Worm (Caenorhabditis elegans) whole organism, early embryonic: ENCODE measurements around the gene nhr-192.

Experiments used
- B0310.2 ChIP-seq: sonication (generic microtip); optimal IDR thresholded peaks from 2 replicates; lab custom pipeline; 2016; ENCODE audit warnings: mild to moderate bottlenecking, missing genetic modification characterization, missing compliant biosample characterization
- F13C5.2 ChIP-seq: sonication (generic microtip); optimal IDR thresholded peaks from 2 replicates; lab custom pipeline; 2017; ENCODE audit warnings: mild to moderate bottlenecking, missing genetic modification characterization, inconsistent platforms, missing compliant biosample characterization
- aly-1 ChIP-seq: sonication (generic microtip); optimal IDR thresholded peaks from 2 replicates; lab custom pipeline; 2016; ENCODE audit warnings: missing genetic modification characterization, missing compliant biosample characterization
- ama-1 ChIP-seq: fragments of 150-350 bp; optimal IDR thresholded peaks from 2 replicates; lab custom pipeline; 2014
- ceh-13 ChIP-seq: fragments of 200-800 bp; sonication (Bioruptor generic); optimal IDR thresholded peaks from 2 replicates; lab custom pipeline; 2018; ENCODE audit warnings: mild to moderate bottlenecking, missing genetic modification characterization, missing compliant biosample characterization
- ceh-36 ChIP-seq: sonication (generic microtip); optimal IDR thresholded peaks from 2 replicates; lab custom pipeline; 2016; ENCODE audit warnings: missing genetic modification characterization, inconsistent platforms, missing compliant biosample characterization
- ets-7 ChIP-seq: sonication (generic microtip); optimal IDR thresholded peaks from 2 replicates; lab custom pipeline; 2016; ENCODE audit warnings: missing genotype, missing genetic modification characterization, missing compliant biosample characterization
- flt-1 ChIP-seq: fragments of 200-800 bp; sonication (Bioruptor generic); IDR thresholded peaks from 2 replicates; pipeline ENCODE4 v1.3.6; 2022; ENCODE audit warnings: missing genetic modification characterization, missing compliant biosample characterization
- hmbx-1 ChIP-seq: sonication (generic microtip); optimal IDR thresholded peaks from 2 replicates; lab custom pipeline; 2016; ENCODE audit warnings: mild to moderate bottlenecking, missing genetic modification characterization, missing compliant biosample characterization
- hmg-4 ChIP-seq: fragments of 200-800 bp; sonication (Bioruptor generic); optimal IDR thresholded peaks from 2 replicates; lab custom pipeline; 2018; ENCODE audit warnings: mild to moderate bottlenecking, missing genetic modification characterization, missing compliant biosample characterization
- hnd-1 ChIP-seq: sonication (generic microtip); optimal IDR thresholded peaks from 2 replicates; lab custom pipeline; 2016; ENCODE audit warnings: missing genetic modification characterization, missing compliant biosample characterization
- pes-1 ChIP-seq: fragments of 200-800 bp; sonication (Bioruptor generic); IDR thresholded peaks from 2 replicates; pipeline ENCODE4 v1.3.6; 2022; ENCODE audit warnings: missing genetic modification reagents, missing genetic modification characterization, missing compliant biosample characterization
- scrt-1 ChIP-seq: fragments of 200-800 bp; sonication (Bioruptor generic); IDR thresholded peaks from 2 replicates; pipeline ENCODE4 v1.3.6; 2022; ENCODE audit warnings: missing genetic modification characterization, missing compliant biosample characterization
- sea-1 ChIP-seq: fragments of 200-800 bp; sonication (Bioruptor generic); conservative IDR thresholded peaks from 2 replicates; pipeline ENCODE4 v1.3.6; 2022; ENCODE audit warnings: missing genetic modification characterization, missing compliant biosample characterization
- tbx-11 ChIP-seq: fragments of 200-800 bp; sonication (Bioruptor generic); IDR thresholded peaks from 2 replicates; pipeline ENCODE4 v1.3.6; 2022; ENCODE audit warnings: missing genetic modification characterization, missing compliant biosample characterization
- tbx-37 ChIP-seq: fragments of 200-800 bp; sonication (Bioruptor generic); conservative IDR thresholded peaks from 2 replicates; pipeline ENCODE4 v1.3.6; 2022; ENCODE audit warnings: missing genetic modification reagents, missing genetic modification characterization, missing compliant biosample characterization
- tra-4 ChIP-seq: sonication (generic microtip); optimal IDR thresholded peaks from 2 replicates; lab custom pipeline; 2017; ENCODE audit warnings: missing genetic modification characterization, missing compliant biosample characterization

The nhr-192 gene

ce11 chrV:10090461-10090860 lies 20.0 kb upstream of the nhr-192 start, which contains the start of gene R04B5.7:
Gene R04B5.7 (minus strand): TSS chrV:10090561.
- TF ChIP-seq hmbx-1 (tag; lab: Kevin White, UChicago) = no peak
- TF ChIP-seq B0310.2 (tag; lab: Kevin White, UChicago) = no peak
- TF ChIP-seq scrt-1 (GFP tag; lab: Robert Waterston, UW) = no peak
- no peak for TF ChIP-seq tbx-11 (GFP tag; lab: Robert Waterston, UW)
- TF ChIP-seq ets-7 (tag; lab: Kevin White, UChicago) = no peak
- no peak for TF ChIP-seq flt-1 (GFP tag; lab: Robert Waterston, UW)
- TF ChIP-seq tbx-37 (GFP tag; lab: Robert Waterston, UW) = no peak
- no peak for TF ChIP-seq ama-1 (lab: Kevin White, UChicago)
- no peak for TF ChIP-seq sea-1
- TF ChIP-seq pes-1 (GFP tag; lab: Robert Waterston, UW) = no peak
- no peak for TF ChIP-seq ceh-13 (GFP tag; lab: Kevin White, UChicago)
- TF ChIP-seq hnd-1 (tag; lab: Kevin White, UChicago) = no peak
- TF ChIP-seq F13C5.2 (tag; lab: Kevin White, UChicago) = no peak

ce11 chrV:10087103-10087502 lies 16.7 kb upstream of the nhr-192 start, which contains the start of gene R04B5.5:
Gene R04B5.5 (plus strand): TSS chrV:10087480.
- TF ChIP-seq scrt-1 (GFP tag; lab: Robert Waterston, UW) (no peak), flt-1 (GFP tag; lab: Robert Waterston, UW) (no peak), hnd-1 (tag; lab: Kevin White, UChicago) (no peak), ceh-36 (no peak), ama-1 (lab: Kevin White, UChicago) (no peak), pes-1 (GFP tag; lab: Robert Waterston, UW) (no peak), hmg-4 (GFP tag; lab: Kevin White, UChicago) (no peak), aly-1 (no peak), B0310.2 (tag; lab: Kevin White, UChicago) (no peak), hmbx-1 (tag; lab: Kevin White, UChicago) (no peak), ceh-13 (GFP tag; lab: Kevin White, UChicago) (no peak), tbx-37 (GFP tag; lab: Robert Waterston, UW) (no peak), tbx-11 (GFP tag; lab: Robert Waterston, UW) (no peak), tra-4 (tag; lab: Kevin White, UChicago) (no peak), F13C5.2 (tag; lab: Kevin White, UChicago) (no peak)

- no peak for TF ChIP-seq tra-4 (tag; lab: Kevin White, UChicago)
- TF ChIP-seq hmbx-1 (tag; lab: Kevin White, UChicago) = no peak
- no peak for TF ChIP-seq hnd-1 (tag; lab: Kevin White, UChicago)
- no peak for TF ChIP-seq tbx-37 (GFP tag; lab: Robert Waterston, UW)
- TF ChIP-seq ama-1 (lab: Kevin White, UChicago) = no peak
- no peak for TF ChIP-seq pes-1 (GFP tag; lab: Robert Waterston, UW)
- TF ChIP-seq aly-1 = no peak
These were observed 15.7 kb upstream of the nhr-192 start for ce11 chrV:10086141-10086540.

ce11 chrV:10084864-10085263 lies 14.4 kb upstream of the nhr-192 start, which contains the start of gene R04B5.6:
Gene R04B5.6 (plus strand): TSS chrV:10085164.
- TF ChIP-seq hmbx-1 (tag; lab: Kevin White, UChicago) (no peak), pes-1 (GFP tag; lab: Robert Waterston, UW) (no peak), flt-1 (GFP tag; lab: Robert Waterston, UW) (no peak), hmg-4 (GFP tag; lab: Kevin White, UChicago) (no peak), sea-1 (no peak), tbx-37 (GFP tag; lab: Robert Waterston, UW) (no peak)

ce11 chrV:10083999-10084468 lies 13.6 kb upstream of the nhr-192 start, which contains the start of gene nhr-12:
Gene nhr-12 (minus strand): TSS chrV:10084049.
- TF ChIP-seq aly-1 (no peak), tra-4 (tag; lab: Kevin White, UChicago) (no peak), ama-1 (lab: Kevin White, UChicago) (no peak), pes-1 (GFP tag; lab: Robert Waterston, UW) (no peak), ets-7 (tag; lab: Kevin White, UChicago) (no peak), hnd-1 (tag; lab: Kevin White, UChicago) (no peak), tbx-11 (GFP tag; lab: Robert Waterston, UW) (no peak), flt-1 (GFP tag; lab: Robert Waterston, UW) (no peak), scrt-1 (GFP tag; lab: Robert Waterston, UW) (no peak), B0310.2 (tag; lab: Kevin White, UChicago) (no peak)

ce11 chrV:10081636-10082035 lies 11.2 kb upstream of the nhr-192 start, which contains the start of gene nhr-205:
Gene nhr-205 (minus strand): TSS chrV:10081776.
- TF ChIP-seq ets-7 (tag; lab: Kevin White, UChicago) = no peak
- no peak for TF ChIP-seq scrt-1 (GFP tag; lab: Robert Waterston, UW)
- TF ChIP-seq hmbx-1 (tag; lab: Kevin White, UChicago) = no peak
- no peak for TF ChIP-seq F13C5.2 (tag; lab: Kevin White, UChicago)

ce11 chrV:10080905-10081304 lies 10.5 kb upstream of the nhr-192 start:
- TF ChIP-seq aly-1 (no peak), B0310.2 (tag; lab: Kevin White, UChicago) (no peak), hmbx-1 (tag; lab: Kevin White, UChicago) (no peak), scrt-1 (GFP tag; lab: Robert Waterston, UW) (no peak), ets-7 (tag; lab: Kevin White, UChicago) (no peak), tra-4 (tag; lab: Kevin White, UChicago) (no peak), ceh-13 (GFP tag; lab: Kevin White, UChicago) (no peak), pes-1 (GFP tag; lab: Robert Waterston, UW) (no peak), ama-1 (lab: Kevin White, UChicago) (no peak), hmg-4 (GFP tag; lab: Kevin White, UChicago) (no peak), F13C5.2 (tag; lab: Kevin White, UChicago) (no peak), flt-1 (GFP tag; lab: Robert Waterston, UW) (no peak), tbx-37 (GFP tag; lab: Robert Waterston, UW) (no peak), hnd-1 (tag; lab: Kevin White, UChicago) (no peak)
